Fruit fly (Drosophila melanogaster): ENCODE results near the gene CG4743.

CG4743 gene

DNA sequence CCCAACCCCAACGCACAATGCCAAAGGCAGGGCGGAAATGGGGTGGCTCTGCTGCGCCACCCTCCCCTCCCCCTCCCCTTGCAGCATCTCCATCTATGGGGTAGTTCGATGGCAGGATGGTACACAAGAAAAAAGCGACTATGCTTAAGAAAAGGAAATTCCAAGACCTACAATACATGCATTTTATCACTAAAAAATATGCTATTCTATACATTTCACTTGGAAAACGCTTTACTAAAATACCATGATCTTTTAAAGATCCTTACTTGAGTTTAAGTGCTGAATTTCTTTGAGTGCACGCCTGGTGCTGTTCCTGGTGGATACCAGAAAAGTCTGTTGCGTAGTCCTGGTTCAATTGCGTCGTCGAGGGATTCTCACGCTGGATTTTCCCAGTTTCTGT is 49.3 kb downstream of the CG4743 start (continued):
- TF ChIP-seq gsb-n (tag; optimal IDR thresholded peaks at IDR 0.05) (peak; percentile 41), CG9817 (tag; optimal IDR thresholded peaks at IDR 0.05) (peak; percentile 59), Hmr (GFP tag; optimal IDR thresholded peaks at IDR 0.05) (peak; percentile 79), jumu (GFP tag; optimal IDR thresholded peaks at IDR 0.05) (peak; percentile 64), CG1602 (GFP tag; optimal IDR thresholded peaks at IDR 0.05) (peak; percentile 58), ranshi (GFP tag; IDR thresholded peaks at IDR 0.05) (peak; percentile 78; the same call in 1 of the 2 replicates), CG14441 (GFP tag; IDR thresholded peaks at IDR 0.05) (peak; percentile 74), dati (GFP tag; IDR thresholded peaks at IDR 0.05) (no peak), ttk (GFP tag; IDR thresholded peaks at IDR 0.05) (peak; percentile 76), CG18599 (GFP tag; optimal IDR thresholded peaks at IDR 0.05) (peak; percentile 90), phol (tag; optimal IDR thresholded peaks at IDR 0.05) (peak; percentile 64), jigr1 (GFP tag; IDR thresholded peaks at IDR 0.05) (peak; percentile 76; the same call in 2 of the 3 replicates), CG1529 (GFP tag; optimal IDR thresholded peaks at IDR 0.05) (peak; percentile 45), CG4820 (GFP tag; optimal IDR thresholded peaks at IDR 0.05) (peak; percentile 67), pan (optimal IDR thresholded peaks at IDR 0.05) (no peak), pan (GFP tag; optimal IDR thresholded peaks at IDR 0.05 in 1 of 2, IDR thresholded peaks at IDR 0.05 in 1 of 2) (peak in 1 of 2 experiments; percentile 75), eyg (GFP tag; optimal IDR thresholded peaks at IDR 0.05) (peak; percentile 14), CG17568 (GFP tag; optimal IDR thresholded peaks at IDR 0.05) (peak; percentile 41), Spps (tag; optimal IDR thresholded peaks at IDR 0.05) (no peak), trem (tag; optimal IDR thresholded peaks at IDR 0.05) (peak; percentile 38), CG4328 (GFP tag; optimal IDR thresholded peaks at IDR 0.05) (peak; percentile 30), bigmax (GFP tag; optimal IDR thresholded peaks at IDR 0.05) (no peak), CG12659 (GFP tag; optimal IDR thresholded peaks at IDR 0.05) (peak; percentile 54), fu2 (GFP tag; optimal IDR thresholded peaks at IDR 0.05) (peak; percentile 25), stwl (tag; optimal IDR thresholded peaks at IDR 0.05) (no peak), CG12391 (tag; optimal IDR thresholded peaks at IDR 0.05) (peak; percentile 66), CG6254 (GFP tag; optimal IDR thresholded peaks at IDR 0.05) (peak; percentile 27), CG13123 (GFP tag; optimal IDR thresholded peaks at IDR 0.05) (peak; percentile 10), CG11695 (GFP tag; IDR thresholded peaks at IDR 0.05) (peak; percentile 56; the same call in 2 of the 3 replicates), HmgD (GFP tag; optimal IDR thresholded peaks at IDR 0.05) (peak; percentile 32), dmrt99B (tag; optimal IDR thresholded peaks at IDR 0.05) (peak; percentile 80), CG14667 (GFP tag; IDR thresholded peaks at IDR 0.05) (peak; percentile 44), gt (GFP tag; IDR thresholded peaks at IDR 0.05) (peak; percentile 40; the same call in 1 of the 2 replicates), CG11085 (GFP tag; IDR thresholded peaks at IDR 0.05) (peak; percentile 44; the same call in 1 of the 2 replicates), CG15696 (tag; optimal IDR thresholded peaks at IDR 0.05) (peak; percentile 6), crol (GFP tag; IDR thresholded peaks at IDR 0.05) (peak; percentile 80), CG7556 (GFP tag; optimal IDR thresholded peaks at IDR 0.05) (peak; percentile 74), sr (GFP tag; IDR thresholded peaks at IDR 0.05) (0 out of 3 replicates have a peak, but pooled peaks have one; percentile 17), Fer3 (tag; optimal IDR thresholded peaks at IDR 0.05) (peak; percentile 70), lilli (GFP tag; optimal IDR thresholded peaks at IDR 0.05) (peak; percentile 46), CG16863 (GFP tag; optimal IDR thresholded peaks at IDR 0.05) (peak; percentile 70), MESR4 (GFP tag; optimal IDR thresholded peaks at IDR 0.05) (no peak), inv (GFP tag; IDR thresholded peaks at IDR 0.05; ENCODE audit: partially characterized antibody) (no peak), shn (GFP tag; optimal IDR thresholded peaks at IDR 0.05) (peak; percentile 21), Dll (GFP tag; IDR thresholded peaks at IDR 0.05; ENCODE audit: partially characterized antibody) (no peak), Dek (tag; optimal IDR thresholded peaks at IDR 0.05) (peak; percentile 57), CG10321 (GFP tag; IDR thresholded peaks at IDR 0.05) (no peak), CG32532 (GFP tag; IDR thresholded peaks at IDR 0.05) (peak; percentile 75), CG30431 (GFP tag; optimal IDR thresholded peaks at IDR 0.05) (peak; percentile 52), C15 (GFP tag; IDR thresholded peaks at IDR 0.05) (0 out of 3 replicates have a peak, but pooled peaks have one; percentile 42)

All from whole organism, embryonic.